Worm (Caenorhabditis elegans): Measurements from ENCODE around the gene agl-1.

DNA sequence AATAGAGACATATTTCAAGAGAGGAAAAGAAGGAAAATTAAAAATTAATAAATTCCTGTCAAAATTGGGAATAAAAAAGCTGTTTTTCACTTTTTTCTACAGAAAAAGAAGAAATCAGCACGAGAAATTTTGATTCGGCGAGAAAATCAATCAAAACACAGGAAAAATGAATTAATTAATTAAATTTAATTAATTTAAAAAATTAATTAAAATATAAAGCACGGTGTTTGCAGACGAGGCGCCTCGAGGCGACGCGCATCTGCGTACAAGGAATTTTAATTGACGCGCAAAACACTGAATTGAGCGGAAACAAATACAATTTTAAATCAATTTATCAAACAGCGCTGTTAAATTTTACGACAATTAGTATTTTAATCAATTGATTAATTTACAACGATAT is 36.7 kb downstream of the agl-1 start:
- no peak for TF ChIP-seq gmeb-1 (tag; optimal IDR thresholded peaks at IDR 0.05)
- no peak for TF ChIP-seq egl-27 (tag; optimal IDR thresholded peaks at IDR 0.05)
- TF ChIP-seq mdl-1 (tag; optimal IDR thresholded peaks at IDR 0.05) = no peak
- TF ChIP-seq fos-1 (tag; optimal IDR thresholded peaks at IDR 0.05) = no peak
- no peak for TF ChIP-seq ztf-11 (tag; optimal IDR thresholded peaks at IDR 0.05)
- TF ChIP-seq ama-1 (optimal IDR thresholded peaks at IDR 0.05) = no peak
- TF ChIP-seq lin-13 (GFP tag; optimal IDR thresholded peaks at IDR 0.05) = no peak
- TF ChIP-seq aly-2 (tag; optimal IDR thresholded peaks at IDR 0.05) = no peak
- TF ChIP-seq skn-1 (tag; optimal IDR thresholded peaks at IDR 0.05) = no peak
